Worm (Caenorhabditis elegans): ENCODE measurements around the gene gsto-3.

ce11 chrIII:349511-350165 lies 31.5 kb downstream of the gsto-3 start:
- 0 out of 2 replicates have a peak, but pooled peaks have one; percentile 10 for TF ChIP-seq ztf-23 (GFP tag; IDR thresholded peaks at IDR 0.05)
- no peak; the same call in 1 of the 2 replicates for TF ChIP-seq flt-1 (GFP tag; IDR thresholded peaks at IDR 0.05)
- no peak for TF ChIP-seq ztf-29 (GFP tag; IDR thresholded peaks at IDR 0.05)
